6 worm cellular contexts compared by ENCODE assay signal in genomic region chrIII:12327528-12327997, ce11.
TF ChIP-seq lines count a peak whose summit lies in the region.

TSS of gene zip-12 (plus strand) at chrIII:12327914.
TSS of gene Y75B8A.63 (plus strand) at chrIII:12327947.

TF ChIP-seq in whole organism, L1 larva, 84 proteins besides CTCF, POLR2A, EP300 and RAD21:
- TF ChIP-seq elt-2 (tag; optimal IDR thresholded peaks at IDR 0.05; lab: Kevin White, UChicago) (peak; percentile 53), blmp-1 (tag; optimal IDR thresholded peaks at IDR 0.05; lab: Kevin White, UChicago) (peak; percentile 40), lin-14 (GFP tag; optimal IDR thresholded peaks at IDR 0.05; lab: Kevin White, UChicago) (peak; percentile 41), snu-23 (GFP tag; optimal IDR thresholded peaks at IDR 0.05; lab: Kevin White, UChicago) (peak; percentile 24), pax-3 (tag; optimal IDR thresholded peaks at IDR 0.05; lab: Kevin White, UChicago) (no peak), hpl-2 (GFP tag; optimal IDR thresholded peaks at IDR 0.05; lab: Kevin White, UChicago) (peak; percentile 16), unc-62 (GFP tag; optimal IDR thresholded peaks at IDR 0.05; lab: Kevin White, UChicago) (no peak), ces-1 (GFP tag; optimal IDR thresholded peaks at IDR 0.05; lab: Kevin White, UChicago) (no peak), elt-3 (tag; optimal IDR thresholded peaks at IDR 0.05; lab: Kevin White, UChicago) (peak in 3 of 6 experiments; percentile 16 to 73 (median 31)), lin-35 (GFP tag; optimal IDR thresholded peaks at IDR 0.05; lab: Kevin White, UChicago) (peak in 1 of 2 experiments; percentile 39)

TF ChIP-seq in whole organism, L2 larva, 48 proteins besides CTCF, POLR2A, EP300 and RAD21:
- TF ChIP-seq sma-9 (GFP tag; optimal IDR thresholded peaks at IDR 0.05; lab: Kevin White, UChicago) (peak; percentile 4), sma-9 (tag; optimal IDR thresholded peaks at IDR 0.05; lab: Kevin White, UChicago) (no peak), crh-2 (tag; optimal IDR thresholded peaks at IDR 0.05; lab: Kevin White, UChicago) (peak; percentile 20), sem-4 (tag; optimal IDR thresholded peaks at IDR 0.05; lab: Kevin White, UChicago) (no peak), nhr-129 (tag; optimal IDR thresholded peaks at IDR 0.05; lab: Kevin White, UChicago) (peak; percentile 7), nhr-23 (tag; optimal IDR thresholded peaks at IDR 0.05; lab: Kevin White, UChicago) (no peak), fos-1 (tag; optimal IDR thresholded peaks at IDR 0.05; lab: Kevin White, UChicago) (peak; percentile 85)
TF ChIP-seq in whole organism, L2 larva: peak in this region for 4.

TF ChIP-seq in whole organism, L3 larva, 47 proteins besides CTCF, POLR2A, EP300 and RAD21:
- TF ChIP-seq zag-1 (tag; optimal IDR thresholded peaks at IDR 0.05; lab: Kevin White, UChicago) = no peak
- peak in 1 of 3 experiments; percentile 18 for TF ChIP-seq elt-3 (tag; optimal IDR thresholded peaks at IDR 0.05; lab: Kevin White, UChicago)
- TF ChIP-seq pqm-1 (tag; optimal IDR thresholded peaks at IDR 0.05; lab: Kevin White, UChicago) = peak; percentile 55
- no peak for TF ChIP-seq nhr-76 (tag; optimal IDR thresholded peaks at IDR 0.05; lab: Kevin White, UChicago)
- TF ChIP-seq tbx-2 (tag; optimal IDR thresholded peaks at IDR 0.05; lab: Kevin White, UChicago) = no peak
- TF ChIP-seq ceh-16 (tag; optimal IDR thresholded peaks at IDR 0.05; lab: Kevin White, UChicago) = no peak
- peak; percentile 25 for TF ChIP-seq nfya-1 (tag; optimal IDR thresholded peaks at IDR 0.05; lab: Kevin White, UChicago; ENCODE audit: insufficient read depth)
- no peak for TF ChIP-seq mdl-1 (tag; optimal IDR thresholded peaks at IDR 0.05; lab: Kevin White, UChicago)
- no peak for TF ChIP-seq ZK546.5 (tag; optimal IDR thresholded peaks at IDR 0.05; lab: Kevin White, UChicago)
- TF ChIP-seq unc-39 (tag; optimal IDR thresholded peaks at IDR 0.05; lab: Kevin White, UChicago) = no peak
- TF ChIP-seq egl-27 (tag; optimal IDR thresholded peaks at IDR 0.05; lab: Kevin White, UChicago) = no peak
- TF ChIP-seq elt-2 (tag; optimal IDR thresholded peaks at IDR 0.05; lab: Kevin White, UChicago) = peak; percentile 91
- no peak for TF ChIP-seq eor-1 (tag; optimal IDR thresholded peaks at IDR 0.05; lab: Kevin White, UChicago)
- TF ChIP-seq jun-1 (tag; optimal IDR thresholded peaks at IDR 0.05; lab: Kevin White, UChicago) = peak; percentile 1
- TF ChIP-seq nhr-25 (tag; optimal IDR thresholded peaks at IDR 0.05; lab: Kevin White, UChicago) = no peak
- TF ChIP-seq nhr-12 (tag; optimal IDR thresholded peaks at IDR 0.05; lab: Kevin White, UChicago) = no peak
- TF ChIP-seq pha-4 (tag; optimal IDR thresholded peaks at IDR 0.05; lab: Kevin White, UChicago) = peak; percentile 21
- no peak for TF ChIP-seq fkh-10 (GFP tag; optimal IDR thresholded peaks at IDR 0.05; lab: Kevin White, UChicago)
- no peak for TF ChIP-seq nhr-77 (tag; optimal IDR thresholded peaks at IDR 0.05; lab: Kevin White, UChicago)

TF ChIP-seq in whole organism, L4 larva, 104 proteins besides CTCF, POLR2A, EP300 and RAD21 (continues in another document):
- no peak for TF ChIP-seq nhr-77 (tag; optimal IDR thresholded peaks at IDR 0.05; lab: Kevin White, UChicago)
- no peak for TF ChIP-seq ama-1 (optimal IDR thresholded peaks at IDR 0.05; lab: Kevin White, UChicago)
- TF ChIP-seq nhr-6 (tag; optimal IDR thresholded peaks at IDR 0.05; lab: Kevin White, UChicago) = no peak
- no peak for TF ChIP-seq zip-2 (tag; optimal IDR thresholded peaks at IDR 0.05; lab: Kevin White, UChicago)
- TF ChIP-seq ztf-7 (tag; optimal IDR thresholded peaks at IDR 0.05; lab: Kevin White, UChicago) = no peak
- TF ChIP-seq lin-1 (GFP tag; IDR thresholded peaks at IDR 0.05; lab: Robert Waterston, UW) = no peak; the same call in 1 of the 2 replicates
- peak; percentile 18 for TF ChIP-seq gei-8 (GFP tag; optimal IDR thresholded peaks at IDR 0.05; lab: Kevin White, UChicago)
- TF ChIP-seq fos-1 (tag; optimal IDR thresholded peaks at IDR 0.05; lab: Kevin White, UChicago) = no peak
- TF ChIP-seq hlh-11 (tag; optimal IDR thresholded peaks at IDR 0.05; lab: Kevin White, UChicago) = peak; percentile 90
- no peak for TF ChIP-seq ztf-11 (tag; optimal IDR thresholded peaks at IDR 0.05; lab: Kevin White, UChicago)
- no peak for TF ChIP-seq lim-7 (GFP tag; IDR thresholded peaks at IDR 0.05; lab: Robert Waterston, UW)
- TF ChIP-seq mxl-3 (GFP tag; optimal IDR thresholded peaks at IDR 0.05; lab: Kevin White, UChicago) = peak; percentile 28
- peak; percentile 70 for TF ChIP-seq dve-1 (tag; optimal IDR thresholded peaks at IDR 0.05; lab: Kevin White, UChicago; ENCODE audit: insufficient read depth)
- no peak for TF ChIP-seq madf-9 (GFP tag; conservative IDR thresholded peaks at IDR 0.05; lab: Robert Waterston, UW)
- TF ChIP-seq ZK546.5 (tag; optimal IDR thresholded peaks at IDR 0.05; lab: Kevin White, UChicago) = no peak
- no peak for TF ChIP-seq ces-1 (GFP tag; optimal IDR thresholded peaks at IDR 0.05; lab: Kevin White, UChicago)
- peak; percentile 85 for TF ChIP-seq nhr-28 (tag; optimal IDR thresholded peaks at IDR 0.05; lab: Kevin White, UChicago)
- no peak for TF ChIP-seq vab-7 (GFP tag; IDR thresholded peaks at IDR 0.05; lab: Robert Waterston, UW)
- TF ChIP-seq mep-1 (tag; optimal IDR thresholded peaks at IDR 0.05; lab: Kevin White, UChicago) = peak; percentile 47
- TF ChIP-seq lin-29 (GFP tag; IDR thresholded peaks at IDR 0.05; lab: Robert Waterston, UW) = no peak
- no peak for TF ChIP-seq lin-15B (tag; optimal IDR thresholded peaks at IDR 0.05; lab: Kevin White, UChicago)

TF ChIP-seq in whole organism, late embryonic, 69 proteins besides CTCF, POLR2A, EP300 and RAD21:
- peak; percentile 73 for TF ChIP-seq elt-2 (tag; optimal IDR thresholded peaks at IDR 0.05; lab: Kevin White, UChicago)
- no peak for TF ChIP-seq ceh-2 (tag; optimal IDR thresholded peaks at IDR 0.05; lab: Kevin White, UChicago)
- TF ChIP-seq pros-1 (tag; optimal IDR thresholded peaks at IDR 0.05; lab: Kevin White, UChicago) = no peak
- no peak for TF ChIP-seq ceh-22 (tag; optimal IDR thresholded peaks at IDR 0.05; lab: Kevin White, UChicago)
- no peak for TF ChIP-seq elt-4 (tag; optimal IDR thresholded peaks at IDR 0.05; lab: Kevin White, UChicago)
- no peak for TF ChIP-seq pha-4 (tag; optimal IDR thresholded peaks at IDR 0.05; lab: Kevin White, UChicago)
- TF ChIP-seq unc-55 (GFP tag; optimal IDR thresholded peaks at IDR 0.05; lab: Kevin White, UChicago) = no peak
- TF ChIP-seq F13H6.1 (tag; optimal IDR thresholded peaks at IDR 0.05; lab: Kevin White, UChicago) = no peak

TF ChIP-seq in whole organism, young adult, 124 proteins besides CTCF, POLR2A, EP300 and RAD21:
- TF ChIP-seq ceh-27 (GFP tag; optimal IDR thresholded peaks at IDR 0.05; lab: Kevin White, UChicago) (no peak), nhr-80 (tag; optimal IDR thresholded peaks at IDR 0.05; lab: Kevin White, UChicago) (peak; percentile 72), egl-18 (GFP tag; IDR thresholded peaks at IDR 0.05; lab: Robert Waterston, UW) (no peak), ztf-28 (GFP tag; IDR thresholded peaks at IDR 0.05; lab: Robert Waterston, UW) (no peak), atf-7 (tag; optimal IDR thresholded peaks at IDR 0.05; lab: Kevin White, UChicago) (peak; percentile 67), lin-40 (tag; optimal IDR thresholded peaks at IDR 0.05; lab: Kevin White, UChicago) (no peak), ztf-6 (GFP tag; IDR thresholded peaks at IDR 0.05; lab: Robert Waterston, UW) (no peak), B0336.3 (GFP tag; IDR thresholded peaks at IDR 0.05; lab: Robert Waterston, UW) (peak; percentile 55; the same call in 1 of the 2 replicates), akir-1 (GFP tag; optimal IDR thresholded peaks at IDR 0.05; lab: Kevin White, UChicago) (no peak), pha-4 (tag; optimal IDR thresholded peaks at IDR 0.05; lab: Kevin White, UChicago) (no peak), cebp-1 (GFP tag; IDR thresholded peaks at IDR 0.05; lab: Robert Waterston, UW) (no peak), cebp-1 (tag; optimal IDR thresholded peaks at IDR 0.05; lab: Kevin White, UChicago) (peak; percentile 62), hlh-12 (tag; optimal IDR thresholded peaks at IDR 0.05; lab: Kevin White, UChicago) (no peak), let-607 (tag; optimal IDR thresholded peaks at IDR 0.05; lab: Kevin White, UChicago) (peak in 1 of 2 experiments; percentile 17), Y53F4B.3 (GFP tag; IDR thresholded peaks at IDR 0.05; lab: Robert Waterston, UW) (no peak), ets-4 (GFP tag; optimal IDR thresholded peaks at IDR 0.05; lab: Kevin White, UChicago) (peak; percentile 83), rec-8 (tag; optimal IDR thresholded peaks at IDR 0.05; lab: Kevin White, UChicago) (no peak), nfyb-1 (GFP tag; IDR thresholded peaks at IDR 0.05; lab: Robert Waterston, UW) (0 out of 2 replicates have a peak, but pooled peaks have one; percentile 32), egrh-3 (GFP tag; IDR thresholded peaks at IDR 0.05; lab: Robert Waterston, UW) (peak; percentile 78), lin-26 (GFP tag; IDR thresholded peaks at IDR 0.05; lab: Robert Waterston, UW) (no peak), repo-1 (tag; optimal IDR thresholded peaks at IDR 0.05; lab: Kevin White, UChicago) (no peak), B0019.2 (GFP tag; conservative IDR thresholded peaks at IDR 0.05; lab: Robert Waterston, UW) (no peak), T26A5.8 (tag; optimal IDR thresholded peaks at IDR 0.05; lab: Kevin White, UChicago) (no peak), ceh-91 (GFP tag; IDR thresholded peaks at IDR 0.05; lab: Robert Waterston, UW) (no peak), mcd-1 (GFP tag; IDR thresholded peaks at IDR 0.05; lab: Robert Waterston, UW) (0 out of 2 replicates have a peak, but pooled peaks have one; percentile 14), madf-8 (GFP tag; conservative IDR thresholded peaks at IDR 0.05; lab: Robert Waterston, UW) (no peak), zfh-2 (GFP tag; conservative IDR thresholded peaks at IDR 0.05; lab: Robert Waterston, UW) (peak; percentile 77; the same call in 1 of the 2 replicates), lsl-1 (GFP tag; optimal IDR thresholded peaks at IDR 0.05; lab: Kevin White, UChicago) (no peak), rcor-1 (GFP tag; IDR thresholded peaks at IDR 0.05; lab: Robert Waterston, UW) (no peak), egl-44 (GFP tag; IDR thresholded peaks at IDR 0.05; lab: Robert Waterston, UW) (no peak), nfya-1 (tag; optimal IDR thresholded peaks at IDR 0.05; lab: Kevin White, UChicago; ENCODE audit: borderline replicate concordance, insufficient read depth) (no peak), F49E8.2 (tag; optimal IDR thresholded peaks at IDR 0.05; lab: Kevin White, UChicago; ENCODE audit: insufficient read depth) (no peak), ceh-100 (GFP tag; IDR thresholded peaks at IDR 0.05; lab: Robert Waterston, UW) (no peak)
